Fruit fly (Drosophila melanogaster) whole organism: Measurements from ENCODE around the gene CG31974.
A peak's percentile ranks its signal among the peaks of the same experiment; 100 is the strongest.

Experiments
- CG8478 ChIP-seq: fragments of >200 bp; optimal IDR thresholded peaks from 2 replicates; lab custom pipeline; 2018; ENCODE audit warnings: inconsistent platforms
- Dll ChIP-seq: fragments of >200 bp; optimal IDR thresholded peaks from 2 replicates; lab custom pipeline; 2017
- EcR ChIP-seq, 2 experiments: fragments of >200 bp; optimal IDR thresholded peaks; 2 replicates each; lab custom pipeline; 2017; ENCODE audit warnings: missing biosample characterization in 2 of 2, missing genetic modification characterization in 2 of 2, missing genetic modification reagents in 2 of 2
- pan ChIP-seq: fragments of >200 bp; optimal IDR thresholded peaks from 2 replicates; lab custom pipeline; 2017
- psq ChIP-seq: fragments of >200 bp; optimal IDR thresholded peaks from 2 replicates; lab custom pipeline; 2017
- usp ChIP-seq: fragments of >200 bp; optimal IDR thresholded peaks from 2 replicates; lab custom pipeline; 2017; ENCODE audit warnings: missing biosample characterization, missing genetic modification characterization, mixed read lengths

The CG31974 gene

DNA sequence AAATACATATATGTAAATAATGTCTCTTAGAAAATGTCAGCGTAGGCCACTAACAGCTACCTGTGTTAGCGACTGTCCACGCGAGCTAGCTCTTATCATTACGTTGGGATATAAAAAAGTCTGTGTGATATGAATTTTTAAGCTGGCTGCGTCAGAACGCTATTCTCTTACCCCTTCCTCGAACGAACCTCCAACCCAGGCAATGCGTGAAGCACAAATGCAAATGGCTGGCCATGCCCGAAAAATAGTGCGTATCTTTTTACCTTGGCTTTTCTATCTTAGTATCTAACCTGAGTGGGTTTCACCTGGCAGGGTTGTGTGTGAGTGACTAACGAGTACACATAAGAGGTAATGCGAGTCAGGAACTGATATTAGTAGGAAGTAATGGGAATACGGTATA lies 20.3 kb upstream of the CG31974 start:
- TF ChIP-seq psq (lab: Kevin White, UChicago) = no peak
- no peak for TF ChIP-seq pan
- TF ChIP-seq CG8478 = no peak
- no peak for TF ChIP-seq EcR (GFP tag; optimal IDR thresholded peaks at IDR 0.05; lab: Kevin White, UChicago)

DNA sequence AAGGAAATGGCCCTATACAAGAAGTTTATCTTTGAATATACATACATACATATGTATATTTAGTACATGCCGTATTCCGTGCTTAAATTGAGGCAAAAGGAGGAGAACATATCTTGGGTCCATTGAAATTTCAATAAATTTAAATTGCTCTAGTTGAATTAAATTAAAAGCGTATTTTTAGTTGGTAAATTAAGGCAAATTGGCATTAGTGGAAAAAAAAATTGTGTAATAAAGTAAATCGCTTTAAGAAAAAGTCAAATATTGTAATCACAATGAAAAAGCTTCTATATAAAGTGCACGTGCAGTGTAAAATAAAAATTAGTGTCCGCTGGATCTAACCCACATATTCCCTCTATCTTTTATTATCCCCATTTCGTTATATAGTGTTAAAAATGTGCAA lies 19.3 kb upstream of the CG31974 start:
- no peak for TF ChIP-seq EcR (GFP tag; optimal IDR thresholded peaks at IDR 0.05; lab: Kevin White, UChicago)
- TF ChIP-seq pan = no peak
- TF ChIP-seq usp (GFP tag; lab: Kevin White, UChicago) = no peak
- no peak for TF ChIP-seq CG8478
- TF ChIP-seq Dll (lab: Kevin White, UChicago) = no peak
- no peak for TF ChIP-seq psq (lab: Kevin White, UChicago)

DNA sequence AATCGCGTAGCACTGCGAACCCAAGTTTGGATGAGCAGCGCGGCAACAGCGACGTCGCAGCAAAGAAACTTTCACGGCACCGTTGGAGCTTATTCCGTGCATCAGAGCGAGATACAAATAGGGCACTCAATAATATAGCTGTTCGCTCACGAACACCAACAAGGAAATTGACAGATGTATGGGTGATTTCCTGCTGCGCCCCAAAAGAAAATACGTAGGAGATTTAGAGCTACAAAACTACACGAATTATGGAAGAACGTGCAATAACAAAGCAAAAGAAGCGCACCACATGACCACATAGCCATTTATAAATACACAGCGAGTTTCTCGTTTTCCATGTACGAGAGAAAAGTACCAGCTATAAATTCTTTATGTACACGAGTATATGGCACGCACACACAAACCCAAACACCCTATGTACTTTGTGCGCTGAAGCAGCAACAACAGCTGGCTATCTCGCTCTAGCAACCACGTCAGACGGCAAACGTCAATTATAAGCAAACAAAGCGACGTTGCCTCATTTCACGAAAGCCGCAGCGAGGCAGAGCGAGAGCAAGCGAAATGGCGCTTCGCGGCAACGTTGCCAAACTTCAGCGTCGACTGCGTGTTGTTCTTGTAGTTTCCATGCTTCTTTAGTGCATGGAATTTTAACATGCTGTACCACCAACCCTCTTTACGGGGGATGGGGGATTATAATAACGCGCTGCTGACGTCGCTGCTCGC lies 18.7 kb upstream of the CG31974 start:
- TF ChIP-seq usp (GFP tag; lab: Kevin White, UChicago) (no peak), CG8478 (peak; percentile 57)

DNA sequence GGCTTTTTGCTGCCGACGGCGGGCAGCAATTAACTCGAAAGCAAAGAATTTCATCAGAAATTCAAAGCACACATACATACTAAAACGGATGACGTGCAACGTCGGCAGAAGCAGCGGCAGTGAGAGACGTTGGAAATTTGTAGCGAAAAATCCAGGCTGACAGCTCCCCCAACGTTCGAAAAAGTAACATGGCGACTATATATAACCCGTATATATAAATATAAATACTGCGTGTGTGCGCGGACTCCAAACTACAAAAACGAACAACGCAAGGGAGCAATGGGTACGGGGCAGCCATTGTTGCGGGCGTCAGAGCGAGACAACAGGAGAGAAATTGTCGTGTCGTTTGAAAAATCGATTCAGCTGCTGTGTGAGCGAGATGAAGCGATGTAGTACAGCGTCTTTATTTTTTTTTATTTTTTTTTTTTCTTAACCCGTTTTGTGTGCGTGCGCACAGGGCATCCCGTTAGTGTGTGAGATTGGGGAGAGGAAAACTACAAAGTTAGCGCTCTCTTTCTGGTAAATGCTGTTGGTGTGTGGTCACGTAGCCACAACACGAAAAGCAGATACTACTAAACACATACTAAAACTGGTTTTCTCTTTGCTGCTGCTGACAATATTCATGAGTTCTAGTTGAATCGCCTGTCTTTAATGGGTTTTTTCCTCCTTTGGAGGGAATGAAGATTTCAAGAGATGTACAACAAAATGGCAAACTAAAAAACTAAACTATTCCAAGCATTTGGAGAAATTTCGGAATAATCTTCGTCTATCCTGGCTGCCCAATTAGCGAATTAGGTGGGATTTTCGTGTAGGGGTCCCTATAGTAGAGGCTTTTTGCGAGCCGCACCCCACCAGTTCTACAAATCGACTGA lies 17.9 kb upstream of the CG31974 start:
- TF ChIP-seq CG8478 (peak; percentile 80), pan (no peak), usp (GFP tag; lab: Kevin White, UChicago) (no peak), EcR (GFP tag; optimal IDR thresholded peaks at IDR 0.05; lab: Kevin White, UChicago) (peak in 1 of 2 experiments; percentile 27), Dll (lab: Kevin White, UChicago) (no peak), psq (lab: Kevin White, UChicago) (no peak)

DNA sequence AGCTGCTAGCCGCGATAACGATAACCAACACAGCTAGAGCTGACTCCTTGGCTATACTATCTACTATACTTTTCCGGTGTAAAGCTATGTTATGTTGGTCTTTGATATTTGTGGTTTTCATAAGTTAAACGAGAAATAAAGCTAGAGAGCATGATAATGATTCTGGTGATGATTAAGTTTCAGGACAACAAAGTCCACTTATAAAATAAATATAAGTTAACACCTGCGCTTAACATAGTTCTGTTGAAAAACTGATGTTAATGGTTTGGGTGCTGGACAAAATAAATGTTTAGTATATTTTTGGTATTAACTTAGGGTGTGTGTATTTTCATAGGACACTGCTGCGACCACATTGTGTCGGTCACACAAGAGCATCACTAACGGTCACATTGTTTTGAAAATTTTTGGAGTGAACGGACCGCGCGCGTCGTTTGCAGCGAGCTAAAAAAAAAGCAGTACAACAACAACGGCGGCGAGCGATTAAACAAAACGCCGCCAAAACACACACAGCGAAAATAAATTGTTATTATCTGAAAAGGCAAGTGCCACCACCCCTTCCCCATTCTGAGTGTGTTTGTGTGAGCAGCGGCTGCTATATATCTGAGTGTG lies 15.9 kb upstream of the CG31974 start, which contains the start of the genes CG33635 and spen:
CG33635 (minus strand) TSS at position 16 of the 609 bp plus-strand sequence.
spen (plus strand) TSS at position 384 of the 609 bp plus-strand sequence.
- TF ChIP-seq usp (GFP tag; lab: Kevin White, UChicago) = no peak
- no peak for TF ChIP-seq CG8478
- TF ChIP-seq psq (lab: Kevin White, UChicago) = no peak

DNA sequence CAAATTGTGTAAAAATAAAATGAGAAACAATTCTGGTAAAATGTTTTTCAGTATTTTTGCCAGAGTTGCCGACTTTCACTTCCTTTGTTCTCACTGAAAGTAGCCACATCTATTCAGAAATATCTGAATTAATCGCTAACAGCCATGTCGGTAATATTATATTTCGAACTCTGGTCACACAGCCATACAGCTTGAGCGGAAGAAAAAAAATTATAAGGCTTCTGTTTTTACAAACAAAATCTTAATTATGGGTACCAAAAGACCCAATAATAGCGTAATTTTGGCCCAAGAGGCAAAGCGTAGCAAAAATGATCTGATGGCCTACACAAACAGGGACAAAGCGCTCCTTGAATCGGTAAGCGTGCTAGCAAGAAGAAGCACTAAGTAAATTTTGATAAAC lies 13.1 kb upstream of the CG31974 start, which contains the start of gene CG3436:
CG3436 (plus strand) TSS at position 36 of the 400 bp plus-strand sequence.
- no peak for TF ChIP-seq pan
- no peak for TF ChIP-seq psq (lab: Kevin White, UChicago)
- TF ChIP-seq Dll (lab: Kevin White, UChicago) = no peak
- TF ChIP-seq usp (GFP tag; lab: Kevin White, UChicago) = no peak
- TF ChIP-seq EcR (GFP tag; optimal IDR thresholded peaks at IDR 0.05; lab: Kevin White, UChicago) = no peak
- TF ChIP-seq CG8478 = no peak

DNA sequence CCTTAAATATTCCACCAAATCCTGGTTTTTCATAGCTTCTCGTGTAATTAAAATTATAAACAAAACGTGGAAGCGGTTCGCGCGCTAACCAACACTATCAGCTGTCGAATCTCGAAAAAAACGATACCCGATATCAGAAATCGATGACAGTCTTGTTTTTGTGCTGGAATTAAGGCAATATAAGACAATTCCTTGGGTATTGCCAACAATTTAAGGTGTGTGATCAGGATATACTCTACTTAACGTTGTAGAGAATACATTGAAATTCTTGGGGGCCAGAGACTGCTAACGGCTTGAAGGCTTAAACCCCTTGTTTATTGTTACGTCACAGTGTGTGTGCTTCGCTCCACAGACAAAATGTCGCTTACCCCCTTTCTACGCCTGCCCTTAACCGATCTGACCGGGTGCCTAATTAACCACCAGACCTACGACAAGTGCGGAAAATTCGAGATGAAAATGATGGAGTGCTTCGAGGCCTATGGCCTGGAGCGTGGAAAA lies 12.4 kb upstream of the CG31974 start, which contains the start of gene Pus10:
Pus10 (minus strand) TSS at position 91 of the 498 bp plus-strand sequence.
- no peak for TF ChIP-seq usp (GFP tag; lab: Kevin White, UChicago)
- no peak for TF ChIP-seq Dll (lab: Kevin White, UChicago)

DNA sequence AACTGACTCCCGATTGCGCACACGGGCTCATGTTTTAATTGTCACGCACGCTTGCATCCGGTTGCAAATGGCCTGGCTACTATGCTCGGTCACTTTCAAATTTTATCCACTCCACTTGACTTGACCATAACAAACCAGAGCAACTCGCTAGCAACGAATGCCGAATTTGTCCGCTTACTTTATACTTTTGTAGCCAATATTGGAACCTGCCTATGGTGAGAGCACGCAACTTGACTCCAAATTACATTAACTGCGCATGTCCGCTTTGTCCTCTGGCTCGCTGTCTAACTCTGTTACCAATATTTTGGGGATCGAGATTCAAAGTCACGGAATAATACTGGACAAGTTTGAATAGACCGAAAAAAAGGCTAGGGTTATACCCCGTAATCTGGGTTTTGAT lies 10.3 kb upstream of the CG31974 start, which contains the start of gene CG42399:
CG42399 (minus strand) TSS at position 159 of the 400 bp plus-strand sequence.
- TF ChIP-seq Dll (lab: Kevin White, UChicago) = no peak
- TF ChIP-seq EcR (GFP tag; optimal IDR thresholded peaks at IDR 0.05; lab: Kevin White, UChicago) = no peak
- no peak for TF ChIP-seq psq (lab: Kevin White, UChicago)
- no peak for TF ChIP-seq pan
- no peak for TF ChIP-seq usp (GFP tag; lab: Kevin White, UChicago)
- TF ChIP-seq CG8478 = no peak

DNA sequence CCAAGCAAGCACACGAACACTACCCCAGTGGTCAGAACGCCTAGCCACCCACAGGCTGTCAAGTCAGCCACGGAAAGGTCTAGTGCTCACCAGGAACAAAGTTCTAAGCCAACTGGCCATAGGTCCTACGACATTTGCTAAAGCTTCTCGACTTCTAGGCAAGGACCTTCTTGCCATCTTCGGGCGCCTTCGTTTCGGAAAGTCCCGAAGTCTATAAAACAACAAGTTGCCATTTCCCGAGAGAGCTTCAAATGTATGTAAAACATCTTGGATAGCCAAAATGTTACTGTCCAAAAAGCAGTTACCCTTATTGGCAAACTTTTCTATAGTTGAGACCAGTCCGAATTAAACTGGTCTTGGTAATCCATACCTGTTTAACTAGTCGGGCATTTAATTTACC lies 3.6 kb upstream of the CG31974 start:
- TF ChIP-seq pan = no peak
- no peak for TF ChIP-seq usp (GFP tag; lab: Kevin White, UChicago)
- no peak for TF ChIP-seq Dll (lab: Kevin White, UChicago)
- TF ChIP-seq CG8478 = no peak
- TF ChIP-seq psq (lab: Kevin White, UChicago) = no peak
- TF ChIP-seq EcR (GFP tag; optimal IDR thresholded peaks at IDR 0.05; lab: Kevin White, UChicago) = no peak

DNA sequence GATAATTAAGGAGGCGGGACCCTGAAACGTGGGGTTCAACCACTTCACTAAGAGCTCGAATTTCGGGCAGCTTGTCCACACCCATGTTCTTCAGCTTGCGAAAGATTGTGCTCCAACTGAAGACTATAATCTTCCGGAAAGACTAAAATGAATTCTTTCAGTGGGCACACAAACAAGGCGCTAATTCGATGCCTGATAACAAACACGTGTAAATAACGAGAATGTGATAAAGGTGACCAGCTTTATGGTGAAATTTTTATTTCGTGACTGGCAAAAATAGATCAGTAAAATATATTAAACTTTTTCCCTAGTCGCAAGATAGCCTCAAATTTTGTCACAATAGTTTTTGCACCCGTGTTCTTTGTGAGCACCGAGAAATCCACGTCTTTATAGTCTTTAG lies 2.0 kb downstream of the CG31974 start, which contains the start of the genes CG31975 and ovm:
CG31975 (minus strand) TSS at position 144 of the 400 bp plus-strand sequence.
ovm (minus strand) TSS at position 144 of the 400 bp plus-strand sequence.
- TF ChIP-seq Dll (lab: Kevin White, UChicago) (no peak), usp (GFP tag; lab: Kevin White, UChicago) (no peak), psq (lab: Kevin White, UChicago) (no peak), CG8478 (no peak), pan (no peak), EcR (GFP tag; optimal IDR thresholded peaks at IDR 0.05; lab: Kevin White, UChicago) (no peak)

DNA sequence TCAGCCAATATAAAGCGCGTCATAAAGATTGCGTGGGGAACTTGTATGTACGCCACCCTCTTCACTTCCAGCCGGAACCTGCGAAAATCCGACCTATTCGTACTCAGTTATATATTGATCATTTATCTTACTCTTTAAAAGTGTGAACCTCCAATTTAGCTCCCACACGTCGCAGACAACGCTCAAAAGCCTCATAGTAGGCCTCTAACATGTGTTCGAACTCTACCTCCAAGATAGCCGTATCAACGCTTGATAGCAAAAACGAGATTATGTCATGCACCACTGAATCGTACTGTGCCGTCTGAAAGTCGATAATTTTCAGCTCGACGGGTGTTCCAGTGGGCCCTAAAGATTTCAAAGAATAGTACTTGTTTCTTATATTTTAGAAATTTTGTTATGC lies 3.3 kb downstream of the CG31974 start:
- no peak for TF ChIP-seq usp (GFP tag; lab: Kevin White, UChicago)
- TF ChIP-seq Dll (lab: Kevin White, UChicago) = no peak
- no peak for TF ChIP-seq EcR (GFP tag; optimal IDR thresholded peaks at IDR 0.05; lab: Kevin White, UChicago)
- TF ChIP-seq psq (lab: Kevin White, UChicago) = no peak
- TF ChIP-seq CG8478 = no peak
- no peak for TF ChIP-seq pan
